Fruit fly (Drosophila melanogaster) whole organism, embryonic: ENCODE measurements around the gene SrpRbeta.
A peak's percentile ranks its signal among the peaks of the same experiment; 100 is the strongest.

Experiments used
- Antp ChIP-seq: fragments of 200-800 bp; sonication (Bioruptor generic); optimal IDR thresholded peaks from 3 replicates; lab custom pipeline; 2016; ENCODE audit warnings: missing biosample characterization, missing genetic modification characterization
- CG11093 ChIP-seq: fragments of 200-800 bp; sonication (Bioruptor generic); IDR thresholded peaks from 3 replicates; pipeline ENCODE4 v1.3.6; 2022; ENCODE audit warnings: missing biosample characterization, missing genetic modification characterization
- CG11696 ChIP-seq: fragments of 200-800 bp; sonication (Bioruptor generic); IDR thresholded peaks from 2 replicates; pipeline ENCODE4 v1.3.6; 2022; ENCODE audit warnings: missing biosample characterization, missing genetic modification characterization
- CG12155 ChIP-seq: fragments of 200-800 bp; sonication (Bioruptor generic); optimal IDR thresholded peaks from 3 replicates; lab custom pipeline; 2016; ENCODE audit warnings: missing biosample characterization, missing genetic modification characterization
- CG13894 ChIP-seq: fragments of 200-800 bp; sonication (Bioruptor generic); optimal IDR thresholded peaks from 3 replicates; lab custom pipeline; 2018; ENCODE audit warnings: missing biosample characterization, mild to moderate bottlenecking, missing genetic modification characterization, moderate library complexity
- CG14710 ChIP-seq: fragments of 200-800 bp; sonication (Bioruptor generic); optimal IDR thresholded peaks from 3 replicates; lab custom pipeline; 2019; ENCODE audit warnings: missing biosample characterization, mild to moderate bottlenecking, missing genetic modification characterization, moderate library complexity
- CG17568 ChIP-seq: fragments of 200-800 bp; sonication (Bioruptor generic); optimal IDR thresholded peaks from 2 replicates; lab custom pipeline; 2018; ENCODE audit warnings: missing biosample characterization, mild to moderate bottlenecking, missing genetic modification characterization, moderate library complexity
- CG18619 ChIP-seq: fragments of 200-800 bp; sonication (Bioruptor generic); optimal IDR thresholded peaks from 3 replicates; lab custom pipeline; 2017; ENCODE audit warnings: missing biosample characterization, mild to moderate bottlenecking, missing genetic modification characterization
- CG2678 ChIP-seq: fragments of 200-800 bp; sonication (Bioruptor generic); optimal IDR thresholded peaks from 3 replicates; lab custom pipeline; 2019; ENCODE audit warnings: missing biosample characterization, mild to moderate bottlenecking, missing genetic modification characterization, moderate library complexity
- CG34376 ChIP-seq: fragments of 200-800 bp; sonication (Bioruptor generic); optimal IDR thresholded peaks from 2 replicates; lab custom pipeline; 2018; ENCODE audit warnings: missing biosample characterization, mild to moderate bottlenecking, missing genetic modification characterization
- CG34422 ChIP-seq: fragments of 200-800 bp; sonication (Bioruptor generic); IDR thresholded peaks from 3 replicates; pipeline ENCODE4 v1.3.6; 2022; ENCODE audit warnings: missing biosample characterization, missing genetic modification characterization
- CG3847 ChIP-seq: fragments of 200-800 bp; sonication (Bioruptor generic); IDR thresholded peaks from 2 replicates; pipeline ENCODE4 v1.3.6; 2022; ENCODE audit warnings: missing biosample characterization, missing genetic modification characterization
- CG4282 ChIP-seq: fragments of 200-800 bp; sonication (Bioruptor generic); optimal IDR thresholded peaks from 2 replicates; lab custom pipeline; 2016; ENCODE audit warnings: missing biosample characterization, missing genetic modification characterization
- CG4730 ChIP-seq: fragments of 200-800 bp; sonication (Bioruptor generic); IDR thresholded peaks from 2 replicates; pipeline ENCODE4 v1.3.6; 2022; ENCODE audit warnings: missing biosample characterization, missing genetic modification characterization
- CG7839 ChIP-seq: fragments of 200-800 bp; sonication (Bioruptor generic); optimal IDR thresholded peaks from 3 replicates; lab custom pipeline; 2018; ENCODE audit warnings: missing biosample characterization, mild to moderate bottlenecking, missing genetic modification characterization, moderate library complexity
- CG8281 ChIP-seq: fragments of 200-800 bp; sonication (Bioruptor generic); optimal IDR thresholded peaks from 2 replicates; lab custom pipeline; 2018; ENCODE audit warnings: missing biosample characterization, mild to moderate bottlenecking, missing genetic modification characterization, moderate library complexity
- CG9437 ChIP-seq: fragments of 200-800 bp; sonication (Bioruptor generic); optimal IDR thresholded peaks from 2 replicates; lab custom pipeline; 2018; ENCODE audit warnings: missing biosample characterization, mild to moderate bottlenecking, missing genetic modification characterization
- Dip3 ChIP-seq: fragments of 200-800 bp; sonication (Bioruptor generic); optimal IDR thresholded peaks from 3 replicates; lab custom pipeline; 2016; ENCODE audit warnings: missing biosample characterization, missing genetic modification characterization
- Dll ChIP-seq: fragments of 200-800 bp; sonication (Bioruptor generic); IDR thresholded peaks from 4 replicates; pipeline ENCODE4 v1.3.6; 2022; ENCODE audit warnings: missing biosample characterization, missing genetic modification characterization; ENCODE audit not compliant: partially characterized antibody
- E2f1 ChIP-seq: fragments of 200-800 bp; sonication (Bioruptor generic); IDR thresholded peaks from 2 replicates; pipeline ENCODE4 v1.3.6; 2022; ENCODE audit warnings: missing biosample characterization, missing genetic modification characterization
- HLH3B ChIP-seq: fragments of 200-800 bp; sonication (Bioruptor generic); IDR thresholded peaks from 2 replicates; pipeline ENCODE4 v1.3.6; 2022; ENCODE audit warnings: missing biosample characterization, missing genetic modification characterization
- NC2α ChIP-seq: fragments of 200-800 bp; sonication (Bioruptor generic); optimal IDR thresholded peaks from 2 replicates; lab custom pipeline; 2016; ENCODE audit warnings: missing biosample characterization, missing genetic modification characterization
- NK7.1 ChIP-seq: fragments of 200-800 bp; sonication (Bioruptor generic); optimal IDR thresholded peaks from 3 replicates; lab custom pipeline; 2016; ENCODE audit warnings: missing biosample characterization, missing genetic modification characterization
- NfI ChIP-seq: fragments of 200-800 bp; sonication (Bioruptor generic); optimal IDR thresholded peaks from 3 replicates; lab custom pipeline; 2018; ENCODE audit warnings: missing biosample characterization, mild to moderate bottlenecking, missing genetic modification characterization, moderate library complexity
- Optix ChIP-seq: fragments of 200-800 bp; sonication (Bioruptor generic); IDR thresholded peaks from 3 replicates; pipeline ENCODE4 v1.3.6; 2022; ENCODE audit warnings: missing biosample characterization, missing genetic modification characterization
- Sin3A ChIP-seq: fragments of >200 bp; optimal IDR thresholded peaks from 2 replicates; lab custom pipeline; 2018
- bsh ChIP-seq, 2 experiments: fragments of 200-800 bp; sonication (Bioruptor generic); optimal IDR thresholded peaks; 2 replicates each; lab custom pipeline; 2017 to 2018; ENCODE audit warnings: mild to moderate bottlenecking in 2 of 2, missing biosample characterization in 2 of 2, missing genetic modification characterization in 2 of 2, moderate library complexity in 1 of 2
- ems ChIP-seq: fragments of 200-800 bp; sonication (Bioruptor generic); optimal IDR thresholded peaks from 3 replicates; lab custom pipeline; 2016; ENCODE audit warnings: missing biosample characterization, missing genetic modification characterization
- esg ChIP-seq: fragments of 200-800 bp; sonication (Bioruptor generic); conservative IDR thresholded peaks from 2 replicates; pipeline ENCODE4 v1.3.6; 2022; ENCODE audit warnings: missing biosample characterization, missing genetic modification characterization
- fd3F ChIP-seq: fragments of 200-800 bp; sonication (Bioruptor generic); optimal IDR thresholded peaks from 2 replicates; lab custom pipeline; 2018; ENCODE audit warnings: missing biosample characterization, mild to moderate bottlenecking, missing genetic modification characterization, moderate library complexity
- fd64A ChIP-seq: fragments of 200-800 bp; sonication (Bioruptor generic); optimal IDR thresholded peaks from 3 replicates; lab custom pipeline; 2018; ENCODE audit warnings: missing biosample characterization, mild to moderate bottlenecking, missing genetic modification characterization
- inv ChIP-seq: fragments of 200-800 bp; sonication (Bioruptor generic); IDR thresholded peaks from 2 replicates; pipeline ENCODE4 v1.3.6; 2022; ENCODE audit warnings: missing biosample characterization, missing genetic modification characterization; ENCODE audit not compliant: partially characterized antibody
- jigr1 ChIP-seq: fragments of 200-800 bp; sonication (Bioruptor generic); IDR thresholded peaks from 3 replicates; pipeline ENCODE4 v1.3.6; 2022; ENCODE audit warnings: missing biosample characterization, missing genetic modification characterization
- lbe ChIP-seq: fragments of 200-800 bp; sonication (Bioruptor generic); optimal IDR thresholded peaks from 2 replicates; lab custom pipeline; 2016; ENCODE audit warnings: missing biosample characterization, mild to moderate bottlenecking, missing genetic modification characterization
- lilli ChIP-seq: fragments of 200-800 bp; sonication (Bioruptor generic); optimal IDR thresholded peaks from 3 replicates; lab custom pipeline; 2016; ENCODE audit warnings: missing biosample characterization, missing genetic modification characterization
- lola ChIP-seq, 3 experiments: fragments of >200 bp in 2 of 3; fragments of 200-800 bp in 1 of 3; sonication (Bioruptor generic) in 1 of 3; optimal IDR thresholded peaks; 2 replicates each; lab custom pipeline; 2017 to 2019; ENCODE audit warnings: missing biosample characterization in 3 of 3, missing genetic modification characterization in 3 of 3, mild to moderate bottlenecking in 1 of 3, moderate library complexity in 1 of 3
- lov ChIP-seq, 2 experiments: fragments of 200-800 bp in 1 of 2; fragments of >200 bp in 1 of 2; sonication (Bioruptor generic) in 1 of 2; IDR thresholded peaks in 1 of 2; optimal IDR thresholded peaks in 1 of 2; 2 replicates in 1 of 2; 3 replicates in 1 of 2; pipeline versions ENCODE4 v1.3.6 to Lab custom; 2017 to 2022; ENCODE audit warnings: missing biosample characterization in 1 of 2, missing genetic modification characterization in 1 of 2
- maf-S ChIP-seq: fragments of 200-800 bp; sonication (Bioruptor generic); optimal IDR thresholded peaks from 2 replicates; lab custom pipeline; 2016; ENCODE audit warnings: missing biosample characterization, missing genetic modification characterization
- nau ChIP-seq: fragments of 200-800 bp; sonication (Bioruptor generic); optimal IDR thresholded peaks from 3 replicates; lab custom pipeline; 2017; ENCODE audit warnings: missing biosample characterization, mild to moderate bottlenecking, missing genetic modification characterization, missing genetic modification reagents
- nerfin-1 ChIP-seq: fragments of 200-800 bp; sonication (Bioruptor generic); optimal IDR thresholded peaks from 3 replicates; lab custom pipeline; 2019; ENCODE audit warnings: missing biosample characterization, mild to moderate bottlenecking, missing genetic modification characterization, moderate library complexity
- oc ChIP-seq: fragments of 200-800 bp; sonication (Bioruptor generic); optimal IDR thresholded peaks from 2 replicates; lab custom pipeline; 2018; ENCODE audit warnings: missing biosample characterization, mild to moderate bottlenecking, missing genetic modification characterization, moderate library complexity
- pros ChIP-seq: fragments of 200-800 bp; sonication (Bioruptor generic); optimal IDR thresholded peaks from 3 replicates; lab custom pipeline; 2019; ENCODE audit warnings: missing biosample characterization, mild to moderate bottlenecking, missing genetic modification characterization, moderate library complexity
- psq ChIP-seq: fragments of 200-800 bp; sonication (Bioruptor generic); optimal IDR thresholded peaks from 2 replicates; lab custom pipeline; 2017; ENCODE audit warnings: missing biosample characterization, missing genetic modification characterization
- pum ChIP-seq: fragments of 200-800 bp; sonication (Bioruptor generic); optimal IDR thresholded peaks from 2 replicates; lab custom pipeline; 2016; ENCODE audit warnings: missing biosample characterization, missing genetic modification characterization
- run ChIP-seq: fragments of 200-800 bp; sonication (Bioruptor generic); optimal IDR thresholded peaks from 3 replicates; lab custom pipeline; 2018; ENCODE audit warnings: missing biosample characterization, mild to moderate bottlenecking, missing genetic modification characterization
- sens ChIP-seq: fragments of 200-800 bp; sonication (Bioruptor generic); peaks from one replicate; lab custom pipeline; 2016; ENCODE audit warnings: missing biosample characterization, missing genetic modification characterization
- tin ChIP-seq: fragments of 200-800 bp; sonication (Bioruptor generic); optimal IDR thresholded peaks from 3 replicates; lab custom pipeline; 2016; ENCODE audit warnings: missing biosample characterization, missing genetic modification characterization
- trh ChIP-seq: fragments of 200-800 bp; sonication (Bioruptor generic); optimal IDR thresholded peaks from 2 replicates; lab custom pipeline; 2016; ENCODE audit warnings: missing biosample characterization, missing genetic modification characterization
- tx ChIP-seq: fragments of 200-800 bp; sonication (Bioruptor generic); optimal IDR thresholded peaks from 2 replicates; lab custom pipeline; 2016; ENCODE audit warnings: missing biosample characterization, missing genetic modification characterization
- vfl ChIP-seq: fragments of 200-800 bp; sonication (Bioruptor generic); optimal IDR thresholded peaks from 2 replicates; lab custom pipeline; 2016; ENCODE audit warnings: missing biosample characterization, missing genetic modification characterization
- zfh2 ChIP-seq: fragments of 200-800 bp; sonication (Bioruptor generic); optimal IDR thresholded peaks from 2 replicates; lab custom pipeline; 2016; ENCODE audit warnings: missing biosample characterization, missing genetic modification characterization

Gene SrpRbeta

DNA sequence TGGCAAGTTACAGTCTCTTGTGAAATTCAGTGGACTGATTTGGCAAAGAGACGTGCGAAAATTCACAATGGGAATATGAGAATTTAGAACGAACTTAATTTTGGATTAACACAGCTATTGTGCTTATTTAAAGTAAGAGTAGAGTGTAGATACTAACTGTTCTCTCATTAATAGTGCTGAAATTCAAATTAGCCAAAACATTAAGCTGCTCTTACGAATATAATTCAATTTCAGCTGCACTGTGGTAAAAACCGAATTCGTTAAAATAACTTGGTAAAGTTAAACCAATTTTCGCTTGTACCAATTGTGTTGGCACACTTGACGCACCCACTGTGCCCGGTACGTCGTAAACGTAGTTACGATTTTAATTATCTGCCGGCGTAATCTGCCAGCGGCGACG is 47.9 kb upstream of the SrpRbeta start (continued):
- TF ChIP-seq NfI (peak; percentile 38), CG7839 (tag; lab: Kevin White, UChicago) (peak; percentile 72), CG9437 (peak; percentile 70), CG14710 (tag; lab: Kevin White, UChicago) (no peak), Optix (GFP tag; lab: Robert Waterston, UW) (no peak), CG11696 (no peak), NC2α (no peak), ems (GFP tag; lab: Kevin White, UChicago) (peak; percentile 5), CG13894 (tag; lab: Kevin White, UChicago) (no peak), CG17568 (GFP tag; lab: Kevin White, UChicago) (no peak), psq (GFP tag; lab: Kevin White, UChicago) (no peak), CG34422 (no peak), trh (peak; percentile 18), Dip3 (GFP tag; lab: Kevin White, UChicago) (peak; percentile 46), nau (GFP tag; lab: Kevin White, UChicago) (peak; percentile 25), pros (GFP tag; lab: Kevin White, UChicago) (no peak), inv (GFP tag; lab: Robert Waterston, UW) (no peak), fd3F (GFP tag; lab: Kevin White, UChicago) (peak; percentile 29), nerfin-1 (tag; lab: Kevin White, UChicago) (no peak), E2f1 (no peak), jigr1 (GFP tag; lab: Robert Waterston, UW) (0 out of 3 replicates have a peak, but pooled peaks have one; percentile 39), HLH3B (no peak), vfl (GFP tag; lab: Kevin White, UChicago) (peak; percentile 4), pum (GFP tag; lab: Kevin White, UChicago) (no peak), Antp (GFP tag; lab: Kevin White, UChicago) (peak; percentile 31), tx (GFP tag; lab: Kevin White, UChicago) (peak; percentile 10), Sin3A (lab: Kevin White, UChicago) (no peak), CG2678 (tag; lab: Kevin White, UChicago) (peak; percentile 76), CG18619 (GFP tag; lab: Kevin White, UChicago) (peak; percentile 52), Dll (GFP tag; lab: Robert Waterston, UW) (no peak), CG8281 (tag; lab: Kevin White, UChicago) (no peak), CG11093 (GFP tag; lab: Robert Waterston, UW) (no peak), fd64A (GFP tag; lab: Kevin White, UChicago) (no peak), lola (GFP tag; optimal IDR thresholded peaks at IDR 0.05; lab: Kevin White, UChicago) (no peak), lbe (GFP tag; lab: Kevin White, UChicago) (no peak), CG3847 (peak; percentile 59), lov (optimal IDR thresholded peaks at IDR 0.05; lab: Kevin White, UChicago) (no peak), lov (GFP tag; IDR thresholded peaks at IDR 0.05; lab: Robert Waterston, UW) (no peak), CG4282 (no peak), tin (GFP tag; lab: Kevin White, UChicago) (peak; percentile 14), CG34376 (GFP tag; lab: Kevin White, UChicago) (peak; percentile 8), zfh2 (GFP tag; lab: Kevin White, UChicago) (peak; percentile 72), bsh (GFP tag; optimal IDR thresholded peaks at IDR 0.05; lab: Kevin White, UChicago) (peak in 1 of 2 experiments; percentile 41), sens (GFP tag; lab: Kevin White, UChicago) (peak; percentile 72), oc (tag; lab: Kevin White, UChicago) (no peak), run (tag; lab: Kevin White, UChicago) (no peak), NK7.1 (GFP tag; lab: Kevin White, UChicago) (no peak), esg (GFP tag; lab: Robert Waterston, UW) (peak; percentile 40; the same call in 1 of the 2 replicates), CG4730 (GFP tag; lab: Robert Waterston, UW) (no peak), maf-S (peak; percentile 34), CG12155 (GFP tag; lab: Kevin White, UChicago) (peak; percentile 23), lilli (peak; percentile 68)
